Worm (Caenorhabditis elegans): ENCODE results near the gene C18D11.9.
"Not testable (repeated sequence)": the region's sequence is repeated elsewhere in the genome, so short reads cannot be mapped to it uniquely, and the experiment has no call there.

C18D11.9 gene

ce11 chrIII:11808818-11809217, at the start of gene C18D11.9:
TSS of gene C18D11.9 (plus strand) at chrIII:11809118.
- TF ChIP-seq aly-2 (tag; optimal IDR thresholded peaks at IDR 0.05) (no peak), nhr-42 (GFP tag; IDR thresholded peaks at IDR 0.05) (no peak), snpc-1.2 (GFP tag; IDR thresholded peaks at IDR 0.05) (no peak), lsy-2 (tag; optimal IDR thresholded peaks at IDR 0.05) (no peak), gei-8 (GFP tag; optimal IDR thresholded peaks at IDR 0.05) (no peak), fkh-10 (GFP tag; optimal IDR thresholded peaks at IDR 0.05) (no peak), zfp-2 (tag; optimal IDR thresholded peaks at IDR 0.05) (no peak), mxl-2 (GFP tag; conservative IDR thresholded peaks at IDR 0.05) (no peak), spr-3 (GFP tag; optimal IDR thresholded peaks at IDR 0.05) (no peak), lin-39 (tag; optimal IDR thresholded peaks at IDR 0.05) (no peak), T26A8.4 (GFP tag; IDR thresholded peaks at IDR 0.05) (no peak), zip-11 (GFP tag; IDR thresholded peaks at IDR 0.05) (no peak), tag-97 (GFP tag; IDR thresholded peaks at IDR 0.05) (no peak), dve-1 (tag; optimal IDR thresholded peaks at IDR 0.05; ENCODE audit: insufficient read depth) (no peak), ceh-32 (tag; optimal IDR thresholded peaks at IDR 0.05; ENCODE audit: poor library complexity) (no peak), ZK546.5 (tag; optimal IDR thresholded peaks at IDR 0.05) (no peak), vab-7 (GFP tag; IDR thresholded peaks at IDR 0.05) (no peak)

ce11 chrIII:11760634-11761033, 48.3 kb upstream of the C18D11.9 start:
- peak; percentile 75 for TF ChIP-seq set-16 (GFP tag; IDR thresholded peaks at IDR 0.05)
- TF ChIP-seq zfp-2 (tag; optimal IDR thresholded peaks at IDR 0.05), result no peak

- TF ChIP-seq ztf-11 (tag; optimal IDR thresholded peaks at IDR 0.05); Y105C5A.15 (GFP tag; IDR thresholded peaks at IDR 0.05); nhr-237 (tag; optimal IDR thresholded peaks at IDR 0.05): not testable (repeated sequence)
Measured at ce11 chrIII:11773581-11773980, 35.3 kb upstream of the C18D11.9 start, which contains the start of gene gbf-1. TSS of gene gbf-1 (minus strand) at chrIII:11773681.

- TF ChIP-seq zip-2 (tag; optimal IDR thresholded peaks at IDR 0.05), result no peak
- peak; percentile 53; the same call in 1 of the 2 replicates for TF ChIP-seq hmg-1.1 (GFP tag; IDR thresholded peaks at IDR 0.05)
- TF ChIP-seq lsy-2 (tag; optimal IDR thresholded peaks at IDR 0.05), result peak in 1 of 2 experiments; percentile 64
- TF ChIP-seq nhr-42 (GFP tag; IDR thresholded peaks at IDR 0.05), result no peak
- no peak for TF ChIP-seq ces-1 (GFP tag; optimal IDR thresholded peaks at IDR 0.05)
- no peak for TF ChIP-seq D1046.2 (GFP tag; IDR thresholded peaks at IDR 0.05)
- TF ChIP-seq nhr-6 (tag; optimal IDR thresholded peaks at IDR 0.05), result no peak
- TF ChIP-seq lin-38 (GFP tag; IDR thresholded peaks at IDR 0.05), result peak; percentile 53
- TF ChIP-seq mdl-1 (tag; optimal IDR thresholded peaks at IDR 0.05), result peak in 1 of 2 experiments; percentile 49
- TF ChIP-seq dve-1 (tag; optimal IDR thresholded peaks at IDR 0.05; ENCODE audit: insufficient read depth), result peak; percentile 29
- peak; percentile 72 for TF ChIP-seq mes-2 (tag; optimal IDR thresholded peaks at IDR 0.05; ENCODE audit: poor library complexity, severe bottlenecking)
- peak; percentile 52 for TF ChIP-seq dpl-1 (GFP tag; optimal IDR thresholded peaks at IDR 0.05)
- peak; percentile 28; the same call in 1 of the 2 replicates for TF ChIP-seq T26A8.4 (GFP tag; IDR thresholded peaks at IDR 0.05)
- TF ChIP-seq snpc-4 (tag; optimal IDR thresholded peaks at IDR 0.05), result no peak
- peak; percentile 97 for TF ChIP-seq hlh-30 (tag; optimal IDR thresholded peaks at IDR 0.05; ENCODE audit: insufficient read depth)
- TF ChIP-seq daf-16 (GFP tag; optimal IDR thresholded peaks at IDR 0.05), result no peak
- peak; percentile 51 for TF ChIP-seq daf-16 (tag; optimal IDR thresholded peaks at IDR 0.05)
Measured at ce11 chrIII:11774508-11775000, 34.4 kb upstream of the C18D11.9 start, which contains the start of gene immp-1. TSS of gene immp-1 (plus strand) at chrIII:11774950.

ce11 chrIII:11777321-11777720, 31.6 kb upstream of the C18D11.9 start, which contains the start of gene mdt-21:
TSS of gene mdt-21 (plus strand) at chrIII:11777621.
- TF ChIP-seq aha-1 (tag), result peak; percentile 52
- TF ChIP-seq hlh-11 (tag; optimal IDR thresholded peaks at IDR 0.05), result no peak

Measured in whole organism, L4 larva.